Worm (Caenorhabditis elegans) whole organism, young adult: ENCODE data around the gene ahsa-1.

Experiments used
- B0336.3 ChIP-seq: fragments of 200-800 bp; sonication (Bioruptor generic); IDR thresholded peaks from 2 replicates; pipeline ENCODE4 v1.3.6; 2022; ENCODE audit warnings: missing genetic modification characterization, missing compliant biosample characterization
- C17E4.6 ChIP-seq: fragments of 200-800 bp; sonication (Bioruptor generic); IDR thresholded peaks from 2 replicates; pipeline ENCODE4 v1.3.6; 2022; ENCODE audit warnings: missing genetic modification reagents, missing genetic modification characterization, missing compliant biosample characterization
- F22D6.2 ChIP-seq: sonication (generic microtip); optimal IDR thresholded peaks from 2 replicates; lab custom pipeline; 2016; ENCODE audit warnings: mild to moderate bottlenecking, missing genetic modification characterization, missing compliant biosample characterization
- F37B4.10 ChIP-seq: fragments of 200-800 bp; sonication (Bioruptor generic); IDR thresholded peaks from 2 replicates; pipeline ENCODE4 v1.3.6; 2022; ENCODE audit warnings: missing genetic modification characterization, missing compliant biosample characterization
- F57C9.4 ChIP-seq: sonication (generic microtip); optimal IDR thresholded peaks from 2 replicates; lab custom pipeline; 2017; ENCODE audit warnings: mild to moderate bottlenecking, missing genetic modification characterization, missing compliant biosample characterization
- K11D2.4 ChIP-seq: fragments of 200-800 bp; sonication (Bioruptor generic); IDR thresholded peaks from 2 replicates; pipeline ENCODE4 v1.3.6; 2022; ENCODE audit warnings: missing genetic modification reagents, missing genetic modification characterization, missing compliant biosample characterization
- T26A5.8 ChIP-seq: sonication (generic microtip); optimal IDR thresholded peaks from 2 replicates; lab custom pipeline; 2016; ENCODE audit warnings: missing genetic modification characterization, missing compliant biosample characterization
- Y53F4B.3 ChIP-seq: fragments of 200-800 bp; sonication (Bioruptor generic); IDR thresholded peaks from 2 replicates; pipeline ENCODE4 v1.3.6; 2022; ENCODE audit warnings: missing genetic modification reagents, missing genetic modification characterization, missing compliant biosample characterization
- Y56A3A.18 ChIP-seq: fragments of 200-800 bp; sonication (Bioruptor generic); IDR thresholded peaks from 2 replicates; pipeline ENCODE4 v1.3.6; 2022; ENCODE audit warnings: missing genetic modification reagents, missing genetic modification characterization, missing compliant biosample characterization
- Y95B8A.8 ChIP-seq: fragments of 200-800 bp; sonication (Bioruptor generic); IDR thresholded peaks from 2 replicates; pipeline ENCODE4 v1.3.6; 2022; ENCODE audit warnings: missing genetic modification reagents, missing genetic modification characterization, missing compliant biosample characterization
- ama-1 ChIP-seq, 3 experiments: fragments of 150-350 bp in 1 of 3; sonication (generic microtip) in 2 of 3; optimal IDR thresholded peaks; 2 replicates each; lab custom pipeline; 2014 to 2018; ENCODE audit warnings: missing biosample characterization in 2 of 3, missing genetic modification characterization in 2 of 3, missing genetic modification reagents in 2 of 3
- aptf-2 ChIP-seq: fragments of 200-800 bp; sonication (Bioruptor generic); conservative IDR thresholded peaks from 2 replicates; pipeline ENCODE4 v1.3.6; 2022; ENCODE audit warnings: missing genetic modification reagents, missing genetic modification characterization, missing compliant biosample characterization
- aptf-3 ChIP-seq: fragments of 200-800 bp; sonication (Bioruptor generic); IDR thresholded peaks from 2 replicates; pipeline ENCODE4 v1.3.6; 2022; ENCODE audit warnings: missing genetic modification characterization, missing compliant biosample characterization
- attf-6 ChIP-seq: fragments of 200-800 bp; sonication (Bioruptor generic); IDR thresholded peaks from 2 replicates; pipeline ENCODE4 v1.3.6; 2022; ENCODE audit warnings: missing genetic modification reagents, missing genetic modification characterization, missing compliant biosample characterization
- bed-2 ChIP-seq: fragments of 200-800 bp; sonication (Bioruptor generic); IDR thresholded peaks from 2 replicates; pipeline ENCODE4 v1.3.6; 2022; ENCODE audit warnings: missing genetic modification reagents, missing genetic modification characterization, missing compliant biosample characterization
- cebp-1 ChIP-seq, 2 experiments: fragments of 200-800 bp in 1 of 2; sonication (Bioruptor generic) in 1 of 2; sonication (generic microtip) in 1 of 2; IDR thresholded peaks in 1 of 2; optimal IDR thresholded peaks in 1 of 2; 2 replicates each; pipeline versions ENCODE4 v1.3.6 to Lab custom; 2017 to 2022; ENCODE audit warnings: missing compliant biosample characterization in 2 of 2, missing genetic modification characterization in 2 of 2, mild to moderate bottlenecking in 1 of 2, missing genetic modification reagents in 1 of 2, moderate library complexity in 1 of 2
- cebp-2 ChIP-seq: fragments of 200-800 bp; sonication (Bioruptor generic); IDR thresholded peaks from 2 replicates; pipeline ENCODE4 v1.3.6; 2022; ENCODE audit warnings: missing genetic modification characterization, missing compliant biosample characterization
- ceh-27 ChIP-seq: fragments of 200-800 bp; sonication (Bioruptor generic); optimal IDR thresholded peaks from 2 replicates; lab custom pipeline; 2018; ENCODE audit warnings: mild to moderate bottlenecking, missing genetic modification characterization, moderate library complexity, missing compliant biosample characterization
- ceh-58 ChIP-seq: fragments of 200-800 bp; sonication (Bioruptor generic); IDR thresholded peaks from 2 replicates; pipeline ENCODE4 v1.3.6; 2022; ENCODE audit warnings: missing genetic modification characterization, missing compliant biosample characterization
- chd-7 ChIP-seq: sonication (generic microtip); optimal IDR thresholded peaks from 2 replicates; lab custom pipeline; 2016; ENCODE audit warnings: mild to moderate bottlenecking, missing genetic modification characterization, moderate library complexity, missing compliant biosample characterization
- die-1 ChIP-seq: sonication (generic microtip); optimal IDR thresholded peaks from 2 replicates; lab custom pipeline; 2016; ENCODE audit warnings: missing genotype, mild to moderate bottlenecking, missing genetic modification characterization, missing compliant biosample characterization
- egl-18 ChIP-seq: fragments of 200-800 bp; sonication (Bioruptor generic); IDR thresholded peaks from 2 replicates; pipeline ENCODE4 v1.3.6; 2022; ENCODE audit warnings: missing genetic modification reagents, missing genetic modification characterization, missing compliant biosample characterization
- egl-44 ChIP-seq: fragments of 200-800 bp; sonication (Bioruptor generic); IDR thresholded peaks from 2 replicates; pipeline ENCODE4 v1.3.6; 2022; ENCODE audit warnings: missing genetic modification reagents, missing genetic modification characterization, missing compliant biosample characterization
- hmg-1.2 ChIP-seq: fragments of 200-800 bp; sonication (Bioruptor generic); IDR thresholded peaks from 2 replicates; pipeline ENCODE4 v1.3.6; 2022; ENCODE audit warnings: missing genetic modification reagents, missing genetic modification characterization, missing compliant biosample characterization
- hmg-20 ChIP-seq: fragments of 200-800 bp; sonication (Bioruptor generic); IDR thresholded peaks from 2 replicates; pipeline ENCODE4 v1.3.6; 2022; ENCODE audit warnings: missing genetic modification reagents, missing genetic modification characterization, missing compliant biosample characterization
- let-607 ChIP-seq, 2 experiments: fragments of 200-800 bp in 1 of 2; sonication (Bioruptor generic) in 1 of 2; sonication (generic microtip) in 1 of 2; optimal IDR thresholded peaks; 2 replicates each; lab custom pipeline; 2016 to 2018; ENCODE audit warnings: mild to moderate bottlenecking in 2 of 2, missing compliant biosample characterization in 2 of 2, missing genetic modification characterization in 2 of 2, moderate library complexity in 2 of 2, missing genotype in 1 of 2
- madf-6 ChIP-seq: fragments of 200-800 bp; sonication (Bioruptor generic); IDR thresholded peaks from 2 replicates; pipeline ENCODE4 v1.3.6; 2022; ENCODE audit warnings: missing genetic modification reagents, missing genetic modification characterization, missing compliant biosample characterization
- madf-8 ChIP-seq: fragments of 200-800 bp; sonication (Bioruptor generic); conservative IDR thresholded peaks from 2 replicates; pipeline ENCODE4 v1.3.6; 2022; ENCODE audit warnings: missing genetic modification reagents, missing genetic modification characterization, missing compliant biosample characterization
- nfya-2 ChIP-seq: fragments of 200-800 bp; sonication (Bioruptor generic); IDR thresholded peaks from 2 replicates; pipeline ENCODE4 v1.3.6; 2022; ENCODE audit warnings: missing genetic modification reagents, missing genetic modification characterization, missing compliant biosample characterization
- nhr-120 ChIP-seq: fragments of 200-800 bp; sonication (Bioruptor generic); IDR thresholded peaks from 2 replicates; pipeline ENCODE4 v1.3.6; 2022; ENCODE audit warnings: missing genetic modification characterization, missing compliant biosample characterization
- nhr-179 ChIP-seq: sonication (generic microtip); optimal IDR thresholded peaks from 2 replicates; lab custom pipeline; 2016; ENCODE audit warnings: mild to moderate bottlenecking, missing genetic modification characterization, missing compliant biosample characterization
- nhr-80 ChIP-seq: sonication (generic microtip); optimal IDR thresholded peaks from 2 replicates; lab custom pipeline; 2016; ENCODE audit warnings: missing genetic modification characterization, missing compliant biosample characterization
- rpc-1 ChIP-seq, 2 experiments: fragments of 150-350 bp in 1 of 2; sonication (generic microtip) in 1 of 2; optimal IDR thresholded peaks; 2 replicates each; lab custom pipeline; 2014 to 2018; ENCODE audit warnings: missing biosample characterization in 1 of 2, missing genetic modification characterization in 1 of 2, missing genetic modification reagents in 1 of 2, missing genotype in 1 of 2
- sea-2 ChIP-seq: fragments of 200-800 bp; sonication (Bioruptor generic); IDR thresholded peaks from 2 replicates; pipeline ENCODE4 v1.3.6; 2022; ENCODE audit warnings: missing genetic modification characterization, missing compliant biosample characterization
- snpc-3.4 ChIP-seq: sonication (generic microtip); optimal IDR thresholded peaks from 2 replicates; lab custom pipeline; 2017; ENCODE audit warnings: missing genetic modification characterization, mild to moderate bottlenecking, missing compliant biosample characterization, antibody characterized with exemption, moderate library complexity, missing genotype, missing genetic modification reagents
- sptf-2 ChIP-seq: fragments of 200-800 bp; sonication (Bioruptor generic); optimal IDR thresholded peaks from 2 replicates; lab custom pipeline; 2018; ENCODE audit warnings: mild to moderate bottlenecking, missing genetic modification characterization, missing compliant biosample characterization
- unc-130 ChIP-seq: sonication (generic microtip); optimal IDR thresholded peaks from 2 replicates; lab custom pipeline; 2016; ENCODE audit warnings: missing genetic modification reagents, missing genetic modification characterization, missing compliant biosample characterization
- ztf-6 ChIP-seq: fragments of 200-800 bp; sonication (Bioruptor generic); IDR thresholded peaks from 2 replicates; pipeline ENCODE4 v1.3.6; 2022; ENCODE audit warnings: missing genetic modification reagents, missing genetic modification characterization, missing compliant biosample characterization

Gene ahsa-1

DNA sequence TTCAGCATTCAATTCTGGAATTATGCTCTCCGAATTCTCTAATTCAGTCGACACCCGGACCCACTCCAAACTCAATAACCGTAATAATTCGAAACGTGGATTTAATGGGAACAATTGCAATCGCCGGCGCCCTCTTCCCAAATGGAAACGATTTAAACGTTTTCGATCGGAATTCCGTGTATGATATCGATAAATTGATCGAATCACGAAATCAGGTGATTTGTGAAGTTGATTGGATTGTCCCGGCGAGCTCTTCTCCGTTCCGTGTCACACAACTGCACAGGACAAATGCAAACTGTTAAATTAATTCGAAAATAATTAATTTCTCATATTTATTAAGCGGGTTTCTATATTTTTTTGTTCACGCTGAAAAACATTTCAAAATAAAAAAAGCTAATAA is 29.3 kb downstream of the ahsa-1 start, which contains the start of gene C25D7.16:
Gene C25D7.16 (plus strand): TSS at position 301 of the 400 bp plus-strand sequence.
- TF ChIP-seq F22D6.2 (no peak), aptf-2 (GFP tag; lab: Robert Waterston, UW) (no peak), hmg-20 (GFP tag; lab: Robert Waterston, UW) (no peak), madf-8 (no peak), madf-6 (GFP tag; lab: Robert Waterston, UW) (peak; percentile 7; the same call in 1 of the 2 replicates), bed-2 (GFP tag; lab: Robert Waterston, UW) (no peak), cebp-2 (GFP tag; lab: Robert Waterston, UW) (no peak), nfya-2 (no peak)

DNA sequence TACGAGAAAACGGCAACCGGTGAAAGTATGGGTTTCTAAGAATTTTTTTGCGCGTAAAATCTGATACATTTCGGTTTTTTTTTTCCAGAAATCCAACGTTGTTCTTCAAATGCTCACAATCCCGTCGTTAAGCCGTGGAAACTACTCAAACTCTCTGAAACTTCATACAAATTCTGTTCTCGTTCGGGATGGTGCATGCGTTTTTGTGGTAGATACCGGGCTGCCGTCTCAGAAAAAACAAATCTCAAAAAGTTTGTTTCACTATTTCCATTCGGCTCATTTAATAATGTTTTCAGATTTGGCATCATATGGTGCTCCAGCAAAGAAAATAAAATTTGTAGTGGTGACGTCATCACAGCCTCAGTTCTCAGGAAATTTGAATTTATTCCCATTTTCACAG is 30.5 kb downstream of the ahsa-1 start:
- TF ChIP-seq die-1 (tag; lab: Kevin White, UChicago) (no peak), hmg-1.2 (no peak), F57C9.4 (no peak), ceh-27 (GFP tag; lab: Kevin White, UChicago) (no peak), B0336.3 (GFP tag; lab: Robert Waterston, UW) (no peak), unc-130 (no peak), egl-18 (no peak), ama-1 (optimal IDR thresholded peaks at IDR 0.05; lab: Kevin White, UChicago) (no peak), ama-1 (GFP tag; optimal IDR thresholded peaks at IDR 0.05; lab: Kevin White, UChicago) (no peak), aptf-3 (no peak), T26A5.8 (no peak), Y95B8A.8 (GFP tag; lab: Robert Waterston, UW) (no peak), let-607 (tag; optimal IDR thresholded peaks at IDR 0.05; lab: Kevin White, UChicago) (no peak), Y53F4B.3 (GFP tag; lab: Robert Waterston, UW) (no peak)
- TF ChIP-seq, all 124 proteins: peak for 0

DNA sequence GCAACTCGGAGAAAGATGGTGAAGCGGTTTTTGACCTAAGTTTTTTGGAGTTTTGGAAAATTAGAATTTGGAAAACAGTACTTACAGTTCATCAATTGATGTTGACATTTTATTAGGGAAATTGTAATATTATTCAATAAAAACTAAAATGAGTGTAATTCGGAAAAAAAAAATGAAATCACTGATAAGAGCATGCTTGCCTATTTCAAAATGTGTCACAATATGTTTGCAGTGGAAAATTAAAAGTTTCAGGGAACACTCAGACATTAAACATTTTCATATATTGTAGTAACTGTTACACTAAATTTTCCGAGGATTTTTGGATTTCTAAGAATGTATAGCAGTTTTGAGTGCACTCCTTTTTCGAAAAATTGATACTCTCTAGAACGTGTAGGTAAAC is 32.8 kb downstream of the ahsa-1 start, which contains the start of the genes fbxa-82 and C25D7.5:
Gene fbxa-82 (minus strand): TSS at position 163 of the 400 bp plus-strand sequence.
Gene C25D7.5 (plus strand): TSS at position 283 of the 400 bp plus-strand sequence.
- TF ChIP-seq nhr-179, result no peak
- TF ChIP-seq sea-2 (GFP tag; lab: Robert Waterston, UW), result no peak
- TF ChIP-seq cebp-1 (GFP tag; IDR thresholded peaks at IDR 0.05; lab: Robert Waterston, UW), result 0 out of 2 replicates have a peak, but pooled peaks have one; percentile 26
- TF ChIP-seq cebp-1 (tag; optimal IDR thresholded peaks at IDR 0.05; lab: Kevin White, UChicago), result no peak
- no peak for TF ChIP-seq nhr-120 (GFP tag; lab: Robert Waterston, UW)

DNA sequence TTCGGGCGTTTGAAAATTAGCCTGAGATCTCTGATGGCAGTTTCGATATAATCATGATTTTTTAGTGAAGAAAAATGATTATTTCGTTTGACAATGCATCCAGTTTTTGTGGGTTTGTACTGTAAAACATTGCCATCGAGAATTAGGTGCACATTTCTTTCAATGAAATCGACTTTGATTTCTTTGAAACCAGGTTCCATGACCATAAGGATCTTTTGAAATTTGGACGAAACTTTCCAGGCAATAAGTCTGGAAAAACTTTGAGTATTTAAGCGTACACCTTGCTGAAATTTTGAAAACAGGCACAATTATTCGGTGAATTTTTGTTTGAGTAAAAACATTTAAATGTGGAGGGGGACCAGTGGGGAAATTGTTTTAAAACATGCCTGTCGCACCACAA is 33.5 kb downstream of the ahsa-1 start:
- TF ChIP-seq F37B4.10 (GFP tag; lab: Robert Waterston, UW) (no peak), attf-6 (GFP tag; lab: Robert Waterston, UW) (no peak), egl-44 (GFP tag; lab: Robert Waterston, UW) (no peak), Y56A3A.18 (GFP tag; lab: Robert Waterston, UW) (no peak), C17E4.6 (GFP tag; lab: Robert Waterston, UW) (no peak), sptf-2 (no peak), ceh-58 (GFP tag; lab: Robert Waterston, UW) (no peak), rpc-1 (optimal IDR thresholded peaks at IDR 0.05; lab: Kevin White, UChicago) (no peak), rpc-1 (tag; optimal IDR thresholded peaks at IDR 0.05; lab: Kevin White, UChicago) (no peak), ztf-6 (GFP tag; lab: Robert Waterston, UW) (no peak), nhr-80 (tag; lab: Kevin White, UChicago) (no peak), K11D2.4 (GFP tag; lab: Robert Waterston, UW) (no peak), chd-7 (tag; lab: Kevin White, UChicago) (no peak), snpc-3.4 (tag; lab: Kevin White, UChicago) (no peak)
